Fruit fly (Drosophila melanogaster) whole organism, wandering third instar larva: ENCODE results near the gene CG12766.

Experiments used
- CG32264 ChIP-seq: fragments of 200-800 bp; sonication (Bioruptor generic); optimal IDR thresholded peaks from 2 replicates; lab custom pipeline; 2016; ENCODE audit warnings: missing biosample characterization, missing genetic modification characterization
- Hr78 ChIP-seq: fragments of >200 bp; optimal IDR thresholded peaks from 2 replicates; lab custom pipeline; 2017; ENCODE audit warnings: missing biosample characterization, missing genetic modification characterization
- Mio ChIP-seq: sonication (Bioruptor generic); optimal IDR thresholded peaks from 2 replicates; lab custom pipeline; 2016; ENCODE audit warnings: missing biosample characterization, missing genetic modification characterization
- Myc ChIP-seq: fragments of >200 bp; optimal IDR thresholded peaks from 2 replicates; lab custom pipeline; 2017
- N ChIP-seq: fragments of >200 bp; optimal IDR thresholded peaks from 2 replicates; lab custom pipeline; 2018; ENCODE audit warnings: missing biosample characterization, missing external identifiers, missing genetic modification characterization
- OdsH ChIP-seq: fragments of 200-800 bp; sonication (Bioruptor generic); optimal IDR thresholded peaks from 2 replicates; lab custom pipeline; 2016; ENCODE audit warnings: missing biosample characterization, mild to moderate bottlenecking, missing genetic modification characterization
- Sp1 ChIP-seq: fragments of 200-800 bp; sonication (Bioruptor generic); optimal IDR thresholded peaks from 3 replicates; lab custom pipeline; 2019; ENCODE audit warnings: missing biosample characterization, mild to moderate bottlenecking, missing genetic modification characterization, moderate library complexity
- Vsx2 ChIP-seq: fragments of 200-300, 225-300 bp; sonication (Bioruptor generic); optimal IDR thresholded peaks from 2 replicates; lab custom pipeline; 2018; ENCODE audit warnings: missing biosample characterization, missing genetic modification characterization; ENCODE audit not compliant: partially characterized antibody
- br ChIP-seq: fragments of 200-800 bp; sonication (Bioruptor generic); optimal IDR thresholded peaks from 2 replicates; lab custom pipeline; 2016; ENCODE audit warnings: missing biosample characterization, missing genetic modification characterization
- h ChIP-seq: fragments of 200-800 bp; sonication (Bioruptor generic); optimal IDR thresholded peaks from 3 replicates; lab custom pipeline; 2016; ENCODE audit warnings: missing biosample characterization, mild to moderate bottlenecking, missing genetic modification characterization
- pan ChIP-seq: fragments of >200 bp; optimal IDR thresholded peaks from 2 replicates; lab custom pipeline; 2017
- psq ChIP-seq: fragments of 200-800 bp; sonication (Bioruptor generic); optimal IDR thresholded peaks from 3 replicates; lab custom pipeline; 2017; ENCODE audit warnings: missing biosample characterization, mild to moderate bottlenecking, missing genetic modification characterization, moderate library complexity
- tai ChIP-seq: sonication (Bioruptor generic); optimal IDR thresholded peaks from 2 replicates; lab custom pipeline; 2016; ENCODE audit warnings: missing biosample characterization, missing genetic modification characterization
- usp ChIP-seq: fragments of >200 bp; optimal IDR thresholded peaks from 2 replicates; lab custom pipeline; 2017; ENCODE audit warnings: missing biosample characterization, missing genetic modification characterization

DNA sequence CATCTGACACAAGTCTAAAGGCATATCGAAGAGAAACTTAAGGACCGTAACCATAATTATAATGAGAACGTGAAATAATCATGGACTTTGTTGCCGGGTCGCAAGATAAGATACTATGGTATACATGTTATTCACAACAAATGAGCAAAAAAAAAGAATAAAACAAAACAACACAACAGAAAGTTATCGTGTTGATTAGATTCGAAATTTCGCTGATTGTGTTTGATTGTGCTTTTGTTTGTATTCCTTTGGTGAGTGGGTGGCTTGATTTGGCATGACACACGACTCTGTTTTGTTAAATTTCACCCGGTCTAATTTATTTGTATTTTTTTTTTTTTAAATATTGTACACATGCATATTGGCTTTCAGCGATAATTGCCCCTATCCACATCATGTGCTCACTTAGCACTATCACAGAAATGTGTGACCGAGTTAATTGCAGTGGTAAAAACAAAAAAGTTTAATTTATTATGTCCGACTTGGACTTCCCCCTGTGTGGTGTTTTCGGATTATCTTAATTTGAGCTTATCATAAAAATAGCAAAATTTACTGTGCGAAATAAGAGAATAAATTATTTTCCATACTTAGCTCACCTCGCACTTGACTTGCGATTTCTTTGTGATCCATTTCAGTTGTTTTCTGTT is 16.2 kb downstream of the CG12766 start:
- no peak for TF ChIP-seq Sp1 (GFP tag; lab: Kevin White, UChicago)
- TF ChIP-seq br (GFP tag; lab: Kevin White, UChicago) = no peak
- no peak for TF ChIP-seq Hr78 (GFP tag; lab: Kevin White, UChicago)
- TF ChIP-seq tai = no peak
- no peak for TF ChIP-seq N
- TF ChIP-seq usp = no peak
- TF ChIP-seq h (GFP tag; lab: Kevin White, UChicago) = peak; percentile 39
- no peak for TF ChIP-seq Mio (GFP tag; lab: Kevin White, UChicago)
- no peak for TF ChIP-seq Myc (lab: Kevin White, UChicago)
- no peak for TF ChIP-seq Vsx2 (GFP tag; lab: Kevin White, UChicago)
- no peak for TF ChIP-seq pan (lab: Kevin White, UChicago)
- no peak for TF ChIP-seq CG32264 (GFP tag; lab: Kevin White, UChicago)
- TF ChIP-seq psq (GFP tag; lab: Kevin White, UChicago) = no peak
- TF ChIP-seq OdsH (GFP tag; lab: Kevin White, UChicago) = no peak
